Worm (Caenorhabditis elegans): ENCODE measurements around the gene twk-48.

DNA sequence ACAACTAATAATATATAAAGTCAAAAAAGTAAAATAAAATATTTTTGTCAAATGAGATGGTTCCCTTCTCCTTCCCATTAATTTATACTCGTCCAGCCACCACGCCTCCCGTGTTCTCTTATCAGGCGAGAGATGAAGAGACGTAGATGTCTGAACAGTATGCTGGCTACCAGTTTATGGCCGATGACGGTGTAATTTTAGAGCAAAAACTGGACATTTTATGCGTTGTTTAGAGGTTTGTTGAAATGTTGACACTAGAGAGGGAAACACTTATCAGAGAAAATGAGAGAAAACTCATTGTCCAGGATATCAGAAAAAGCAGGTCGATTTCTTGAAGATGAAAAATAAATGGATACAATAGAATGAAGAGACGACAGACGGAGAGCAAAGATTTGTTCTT, 3.4 kb upstream of the twk-48 start:
- TF ChIP-seq him-1 (tag; optimal IDR thresholded peaks at IDR 0.05), result no peak
- no peak for TF ChIP-seq W03F9.2 (tag; optimal IDR thresholded peaks at IDR 0.05)
